Fruit fly (Drosophila melanogaster): ENCODE results near the gene Npc2e.

The Npc2e gene

dm6 chr3R:10087206-10087927, 34.2 kb downstream of the Npc2e start (continued):
- no peak for TF ChIP-seq sc (optimal IDR thresholded peaks at IDR 0.05)
- TF ChIP-seq sc (GFP tag; optimal IDR thresholded peaks at IDR 0.05): no peak
- TF ChIP-seq Atf3 (GFP tag; optimal IDR thresholded peaks at IDR 0.05): peak; percentile 6
- no peak for TF ChIP-seq CG15696 (tag; optimal IDR thresholded peaks at IDR 0.05)
- TF ChIP-seq ind (GFP tag; optimal IDR thresholded peaks at IDR 0.05): peak; percentile 83
- peak; percentile 68 for TF ChIP-seq az2 (GFP tag; optimal IDR thresholded peaks at IDR 0.05)
- TF ChIP-seq Nf-YA (GFP tag; IDR thresholded peaks at IDR 0.05): peak; percentile 54; the same call in 1 of the 2 replicates
- TF ChIP-seq CG32767 (GFP tag; IDR thresholded peaks at IDR 0.05): no peak; the same call in 1 of the 2 replicates
- no peak for TF ChIP-seq CG31365 (tag; optimal IDR thresholded peaks at IDR 0.05)
- 0 out of 3 replicates have a peak, but pooled peaks have one; percentile 11 for TF ChIP-seq zen2 (GFP tag; IDR thresholded peaks at IDR 0.05; ENCODE audit: partially characterized antibody)
- peak; percentile 40; the same call in 1 of the 2 replicates for TF ChIP-seq ssp (GFP tag; IDR thresholded peaks at IDR 0.05)
- no peak for TF ChIP-seq pan (optimal IDR thresholded peaks at IDR 0.05)
- peak in 1 of 2 experiments; percentile 74 for TF ChIP-seq pan (GFP tag; optimal IDR thresholded peaks at IDR 0.05 in 1 of 2, IDR thresholded peaks at IDR 0.05 in 1 of 2)
- peak; percentile 67 for TF ChIP-seq H2.0 (GFP tag; IDR thresholded peaks at IDR 0.05)
- TF ChIP-seq hbn (GFP tag; IDR thresholded peaks at IDR 0.05; ENCODE audit: partially characterized antibody): no peak
- no peak for TF ChIP-seq CG34224 (GFP tag; IDR thresholded peaks at IDR 0.05; ENCODE audit: partially characterized antibody)
- TF ChIP-seq cwo (GFP tag; optimal IDR thresholded peaks at IDR 0.05): peak; percentile 66
- peak; percentile 67 for TF ChIP-seq CG9932 (GFP tag; IDR thresholded peaks at IDR 0.05)
- no peak for TF ChIP-seq B-H1 (GFP tag; IDR thresholded peaks at IDR 0.05)
- TF ChIP-seq pzg (GFP tag; optimal IDR thresholded peaks at IDR 0.05): no peak
- peak; percentile 48 for TF ChIP-seq CG7556 (GFP tag; optimal IDR thresholded peaks at IDR 0.05)
- TF ChIP-seq CG14441 (GFP tag; IDR thresholded peaks at IDR 0.05): peak; percentile 80
- TF ChIP-seq Antp (GFP tag; optimal IDR thresholded peaks at IDR 0.05): peak; percentile 78
- TF ChIP-seq tll (GFP tag; optimal IDR thresholded peaks at IDR 0.05): no peak
- TF ChIP-seq CG16863 (GFP tag; optimal IDR thresholded peaks at IDR 0.05): peak; percentile 55
- peak; percentile 8 for TF ChIP-seq NC2β (GFP tag; optimal IDR thresholded peaks at IDR 0.05)
- no peak for TF ChIP-seq prd (optimal IDR thresholded peaks at IDR 0.05)
- TF ChIP-seq prd (GFP tag; IDR thresholded peaks at IDR 0.05): peak; percentile 82
- TF ChIP-seq CG6654 (GFP tag; optimal IDR thresholded peaks at IDR 0.05): peak; percentile 6
- no peak for TF ChIP-seq CG10959 (GFP tag; IDR thresholded peaks at IDR 0.05)
- peak; percentile 56 for TF ChIP-seq CG14667 (GFP tag; IDR thresholded peaks at IDR 0.05)
- peak; percentile 11 for TF ChIP-seq Blimp-1 (GFP tag; optimal IDR thresholded peaks at IDR 0.05)
- TF ChIP-seq pros (GFP tag; optimal IDR thresholded peaks at IDR 0.05): peak; percentile 80
- TF ChIP-seq CG2116 (GFP tag; optimal IDR thresholded peaks at IDR 0.05): peak; percentile 32
- TF ChIP-seq Bteb2 (GFP tag; optimal IDR thresholded peaks at IDR 0.05): peak; percentile 64
- TF ChIP-seq CG11093 (GFP tag; IDR thresholded peaks at IDR 0.05): no peak; the same call in 2 of the 3 replicates
- 0 out of 2 replicates have a peak, but pooled peaks have one; percentile 33 for TF ChIP-seq CG6272 (GFP tag; IDR thresholded peaks at IDR 0.05)
- TF ChIP-seq Vsx1 (GFP tag; optimal IDR thresholded peaks at IDR 0.05): no peak
- no peak for TF ChIP-seq Opbp (GFP tag; IDR thresholded peaks at IDR 0.05; ENCODE audit: partially characterized antibody)
- peak; percentile 35 for TF ChIP-seq luna (GFP tag; optimal IDR thresholded peaks at IDR 0.05)
- TF ChIP-seq Aef1 (GFP tag; IDR thresholded peaks at IDR 0.05): peak; percentile 80
- no peak for TF ChIP-seq CG18476 (GFP tag; optimal IDR thresholded peaks at IDR 0.05)
- TF ChIP-seq CG1792 (GFP tag; optimal IDR thresholded peaks at IDR 0.05): peak; percentile 48
- peak; percentile 78 for TF ChIP-seq vvl (GFP tag; IDR thresholded peaks at IDR 0.05)
- TF ChIP-seq CG17361 (GFP tag; IDR thresholded peaks at IDR 0.05): peak; percentile 45; the same call in 2 of the 3 replicates
- peak; percentile 17 for TF ChIP-seq CG12219 (GFP tag; optimal IDR thresholded peaks at IDR 0.05)
- TF ChIP-seq CG15514 (GFP tag; optimal IDR thresholded peaks at IDR 0.05): peak; percentile 65
- TF ChIP-seq CG1602 (GFP tag; optimal IDR thresholded peaks at IDR 0.05): peak; percentile 53
- TF ChIP-seq Dp (GFP tag; optimal IDR thresholded peaks at IDR 0.05): no peak
